Fruit fly (Drosophila melanogaster): ENCODE measurements around the gene eRF3.
A peak's percentile ranks its signal among the peaks of the same experiment; 100 is the strongest.

eRF3 gene

dm6 chr2L:12435428-12435827, 1.2 kb downstream of the eRF3 start:
- TF ChIP-seq noc (tag; optimal IDR thresholded peaks at IDR 0.05) = no peak

- no peak for TF ChIP-seq noc (tag; optimal IDR thresholded peaks at IDR 0.05)
Observed at dm6 chr2L:12435976-12436771, 1.9 kb downstream of the eRF3 start.

- TF ChIP-seq noc (tag; optimal IDR thresholded peaks at IDR 0.05) = peak; percentile 21
Observed at dm6 chr2L:12445743-12446142, 11.5 kb downstream of the eRF3 start, which contains the start of gene Oatp33Ea. Oatp33Ea (minus strand) TSS chr2L:12445924.

- TF ChIP-seq noc (tag; optimal IDR thresholded peaks at IDR 0.05) = no peak
Observed at dm6 chr2L:12448082-12448621, 13.9 kb downstream of the eRF3 start, which contains the start of the genes CG5421 and Oatp33Eb. CG5421 (minus strand) TSS chr2L:12448132. Oatp33Eb (plus strand) TSS chr2L:12448484.

- TF ChIP-seq noc (tag; optimal IDR thresholded peaks at IDR 0.05) = no peak
Observed at dm6 chr2L:12453192-12453800, 19.0 kb downstream of the eRF3 start, which contains the start of gene CG5418. CG5418 (minus strand) TSS chr2L:12453242.

- no peak for TF ChIP-seq noc (tag; optimal IDR thresholded peaks at IDR 0.05)
Observed at dm6 chr2L:12455049-12455448, 20.8 kb downstream of the eRF3 start.

dm6 chr2L:12455750-12456149, 21.5 kb downstream of the eRF3 start:
- TF ChIP-seq noc (tag; optimal IDR thresholded peaks at IDR 0.05) = no peak

dm6 chr2L:12457201-12457600, 22.9 kb downstream of the eRF3 start:
- no peak for TF ChIP-seq noc (tag; optimal IDR thresholded peaks at IDR 0.05)

dm6 chr2L:12457715-12458114, 23.5 kb downstream of the eRF3 start:
- no peak for TF ChIP-seq noc (tag; optimal IDR thresholded peaks at IDR 0.05)

- TF ChIP-seq noc (tag; optimal IDR thresholded peaks at IDR 0.05) = no peak
Observed at dm6 chr2L:12459191-12459590, 24.9 kb downstream of the eRF3 start.

- TF ChIP-seq noc (tag; optimal IDR thresholded peaks at IDR 0.05) = no peak
Observed at dm6 chr2L:12459841-12460240, 25.6 kb downstream of the eRF3 start.

dm6 chr2L:12460767-12461739, 26.8 kb downstream of the eRF3 start:
- peak; percentile 92 for TF ChIP-seq noc (tag; optimal IDR thresholded peaks at IDR 0.05)

dm6 chr2L:12463037-12463436, 28.8 kb downstream of the eRF3 start:
- no peak for TF ChIP-seq noc (tag; optimal IDR thresholded peaks at IDR 0.05)

- TF ChIP-seq noc (tag; optimal IDR thresholded peaks at IDR 0.05) = peak; percentile 13
Observed at dm6 chr2L:12464065-12464464, 29.8 kb downstream of the eRF3 start.

- TF ChIP-seq noc (tag; optimal IDR thresholded peaks at IDR 0.05) = peak; percentile 62
Observed at dm6 chr2L:12465164-12466011, 31.1 kb downstream of the eRF3 start.

Measured in whole organism, larva.